Fruit fly (Drosophila melanogaster): ENCODE results near the gene Eaat1.

The Eaat1 gene

DNA sequence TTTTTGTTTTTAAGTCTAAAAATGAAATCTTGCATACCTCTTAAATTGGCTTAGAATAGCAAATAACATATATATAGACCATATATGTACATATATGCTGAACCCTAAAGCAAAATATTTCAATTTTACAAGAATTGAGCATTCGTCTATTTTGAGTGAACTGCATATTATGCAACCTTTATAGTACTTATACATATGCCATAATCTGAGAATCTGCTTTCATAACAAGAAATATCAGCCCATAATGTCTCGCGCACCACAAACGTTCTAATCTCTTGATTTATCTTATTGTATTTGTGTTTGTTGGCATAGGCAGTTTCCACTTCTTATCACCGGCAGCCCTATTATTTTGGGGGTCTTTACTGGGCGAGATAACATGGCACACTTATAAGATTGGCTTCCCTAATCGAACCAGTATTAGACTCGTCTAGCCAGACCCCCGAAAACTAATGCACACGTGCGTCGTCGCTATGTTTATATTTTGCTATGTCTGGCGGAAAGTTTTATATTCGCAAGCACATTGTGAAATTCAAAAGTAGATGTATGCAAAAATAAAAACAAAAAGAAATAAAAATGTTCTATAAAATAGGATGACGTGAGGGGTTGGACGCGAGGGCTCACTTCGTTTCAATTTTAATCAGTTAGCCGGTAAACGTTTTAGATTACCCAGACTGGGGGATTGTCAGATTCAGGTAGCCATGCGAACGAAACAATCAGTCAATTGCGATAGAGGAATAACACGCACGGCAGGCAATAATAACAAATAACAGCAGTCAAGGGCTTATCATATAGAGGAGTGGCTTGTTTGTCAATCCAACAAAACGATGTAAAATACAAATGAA, 55.8 kb downstream of the Eaat1 start (continued):
- peak; percentile 7 for TF ChIP-seq sd (tag; optimal IDR thresholded peaks at IDR 0.05)
- TF ChIP-seq slbo (GFP tag; IDR thresholded peaks at IDR 0.05), result no peak
- no peak for TF ChIP-seq hth (optimal IDR thresholded peaks at IDR 0.05)
- peak; percentile 88 for TF ChIP-seq CG8281 (tag; optimal IDR thresholded peaks at IDR 0.05)
- no peak for TF ChIP-seq CG2712 (tag; optimal IDR thresholded peaks at IDR 0.05)
- no peak for TF ChIP-seq Jarid2 (GFP tag; optimal IDR thresholded peaks at IDR 0.05)
- no peak for TF ChIP-seq CG5180 (GFP tag; optimal IDR thresholded peaks at IDR 0.05)
- TF ChIP-seq sug (tag; optimal IDR thresholded peaks at IDR 0.05), result peak; percentile 97
- TF ChIP-seq Dbx (GFP tag; IDR thresholded peaks at IDR 0.05), result no peak
- peak in 1 of 2 experiments; percentile 97 for TF ChIP-seq Pdp1 (GFP tag; optimal IDR thresholded peaks at IDR 0.05)
- TF ChIP-seq Abd-B (GFP tag; optimal IDR thresholded peaks at IDR 0.05), result no peak
- no peak for TF ChIP-seq hkb (optimal IDR thresholded peaks at IDR 0.05)
- TF ChIP-seq hkb (GFP tag; IDR thresholded peaks at IDR 0.05), result 0 out of 2 replicates have a peak, but pooled peaks have one; percentile 9
- TF ChIP-seq CG34376 (GFP tag; optimal IDR thresholded peaks at IDR 0.05), result peak; percentile 90
- TF ChIP-seq CG31441 (GFP tag; IDR thresholded peaks at IDR 0.05), result no peak
- no peak for TF ChIP-seq CG4404 (GFP tag; IDR thresholded peaks at IDR 0.05)
- TF ChIP-seq E2f2 (GFP tag; IDR thresholded peaks at IDR 0.05), result peak; percentile 8; the same call in 1 of the 2 replicates
- no peak for TF ChIP-seq nerfin-1 (tag; optimal IDR thresholded peaks at IDR 0.05)
- TF ChIP-seq D (optimal IDR thresholded peaks at IDR 0.05), result no peak
- no peak for TF ChIP-seq D (GFP tag; optimal IDR thresholded peaks at IDR 0.05)
- TF ChIP-seq CG13894 (tag; optimal IDR thresholded peaks at IDR 0.05), result peak; percentile 40
- no peak for TF ChIP-seq Tbp (GFP tag; optimal IDR thresholded peaks at IDR 0.05)
- TF ChIP-seq Mrtf (GFP tag; IDR thresholded peaks at IDR 0.05), result no peak
- peak; percentile 5 for TF ChIP-seq gro (GFP tag; optimal IDR thresholded peaks at IDR 0.05)
- peak; percentile 21 for TF ChIP-seq salm (tag; optimal IDR thresholded peaks at IDR 0.05)

Data from whole organism, embryonic.